Fruit fly (Drosophila melanogaster) whole organism, embryonic: ENCODE data around the gene kirre.

Experiments
- Bdp1 ChIP-seq: fragments of 200-800 bp; sonication (Bioruptor generic); optimal IDR thresholded peaks from 3 replicates; lab custom pipeline; 2016; ENCODE audit warnings: missing biosample characterization, missing genetic modification characterization
- CG11085 ChIP-seq: fragments of 200-800 bp; sonication (Bioruptor generic); IDR thresholded peaks from 2 replicates; pipeline ENCODE4 v1.3.6; 2022; ENCODE audit warnings: missing biosample characterization, missing genetic modification characterization
- CG12104 ChIP-seq: fragments of 200-800 bp; sonication (Bioruptor generic); optimal IDR thresholded peaks from 3 replicates; lab custom pipeline; 2016; ENCODE audit warnings: missing biosample characterization, missing genetic modification characterization
- dati ChIP-seq: fragments of 200-800 bp; sonication (Bioruptor generic); IDR thresholded peaks from 2 replicates; pipeline ENCODE4 v1.3.6; 2022; ENCODE audit warnings: missing biosample characterization, missing genetic modification characterization
- row ChIP-seq: fragments of 200-800 bp; sonication (Bioruptor generic); IDR thresholded peaks from 3 replicates; pipeline ENCODE4 v1.3.6; 2022; ENCODE audit warnings: missing biosample characterization, missing genetic modification characterization
- so ChIP-seq: fragments of 200-800 bp; sonication (Bioruptor generic); IDR thresholded peaks from 3 replicates; pipeline ENCODE4 v1.3.6; 2022; ENCODE audit warnings: missing biosample characterization, missing genetic modification characterization
- toy ChIP-seq: fragments of 200-800 bp; sonication (Bioruptor generic); IDR thresholded peaks from 2 replicates; pipeline ENCODE4 v1.3.6; 2022; ENCODE audit warnings: missing biosample characterization, missing genetic modification characterization
- tx ChIP-seq: fragments of 200-800 bp; sonication (Bioruptor generic); optimal IDR thresholded peaks from 2 replicates; lab custom pipeline; 2016; ENCODE audit warnings: missing biosample characterization, missing genetic modification characterization

dm6 chrX:2984902-2985772 lies 245.0 kb downstream of the kirre start:
- peak; percentile 41 for TF ChIP-seq CG12104
- TF ChIP-seq so (GFP tag; lab: Robert Waterston, UW), result no peak
- peak; percentile 47; the same call in 2 of the 3 replicates for TF ChIP-seq row (GFP tag; lab: Robert Waterston, UW)
- TF ChIP-seq CG11085 (GFP tag; lab: Robert Waterston, UW), result no peak
- TF ChIP-seq Bdp1 (GFP tag; lab: Kevin White, UChicago), result no peak
- no peak for TF ChIP-seq dati (GFP tag; lab: Robert Waterston, UW)
- TF ChIP-seq tx (GFP tag; lab: Kevin White, UChicago), result no peak
- TF ChIP-seq toy, result no peak
